Fruit fly (Drosophila melanogaster): ENCODE measurements around the gene CG11279.

CG11279 gene

DNA sequence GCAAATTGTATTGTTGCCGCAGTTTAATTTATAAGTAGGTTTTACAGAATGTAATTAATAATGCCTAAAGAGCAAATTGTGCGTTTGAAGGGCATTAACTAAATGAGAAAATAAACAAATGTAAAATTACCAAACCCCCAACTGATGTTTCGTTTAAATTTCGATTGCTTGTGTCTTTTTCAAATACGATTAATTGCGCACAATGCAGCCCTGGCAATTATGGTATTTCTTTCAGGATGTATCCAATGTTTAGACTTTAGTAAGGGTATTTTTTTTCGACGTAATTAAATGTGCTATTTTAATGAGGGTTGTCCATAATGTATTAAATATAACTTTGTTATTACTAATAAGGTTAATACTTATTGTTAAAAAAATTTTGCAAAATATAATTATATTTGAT lies 5.9 kb upstream of the CG11279 start:
- TF ChIP-seq CG10631 (GFP tag; optimal IDR thresholded peaks at IDR 0.05) (no peak), pdm3 (GFP tag; optimal IDR thresholded peaks at IDR 0.05) (no peak), vri (GFP tag; optimal IDR thresholded peaks at IDR 0.05) (no peak), Smox (GFP tag; optimal IDR thresholded peaks at IDR 0.05) (no peak), CG8632 (GFP tag; optimal IDR thresholded peaks at IDR 0.05) (no peak), acj6 (GFP tag; optimal IDR thresholded peaks at IDR 0.05) (no peak), CG11762 (GFP tag; optimal IDR thresholded peaks at IDR 0.05; ENCODE audit: insufficient read depth) (no peak), CG8319 (GFP tag; optimal IDR thresholded peaks at IDR 0.05) (no peak), fd59A (GFP tag; optimal IDR thresholded peaks at IDR 0.05) (no peak), Sox14 (GFP tag; optimal IDR thresholded peaks at IDR 0.05) (no peak), CG31627 (GFP tag; optimal IDR thresholded peaks at IDR 0.05) (no peak), CG7368 (GFP tag; optimal IDR thresholded peaks at IDR 0.05) (no peak), eg (GFP tag; IDR thresholded peaks at IDR 0.05) (no peak), CG6276 (GFP tag; optimal IDR thresholded peaks at IDR 0.05) (no peak), ss (GFP tag; optimal IDR thresholded peaks at IDR 0.05) (no peak), Blimp-1 (GFP tag; optimal IDR thresholded peaks at IDR 0.05) (no peak), lz (GFP tag; optimal IDR thresholded peaks at IDR 0.05) (no peak)

DNA sequence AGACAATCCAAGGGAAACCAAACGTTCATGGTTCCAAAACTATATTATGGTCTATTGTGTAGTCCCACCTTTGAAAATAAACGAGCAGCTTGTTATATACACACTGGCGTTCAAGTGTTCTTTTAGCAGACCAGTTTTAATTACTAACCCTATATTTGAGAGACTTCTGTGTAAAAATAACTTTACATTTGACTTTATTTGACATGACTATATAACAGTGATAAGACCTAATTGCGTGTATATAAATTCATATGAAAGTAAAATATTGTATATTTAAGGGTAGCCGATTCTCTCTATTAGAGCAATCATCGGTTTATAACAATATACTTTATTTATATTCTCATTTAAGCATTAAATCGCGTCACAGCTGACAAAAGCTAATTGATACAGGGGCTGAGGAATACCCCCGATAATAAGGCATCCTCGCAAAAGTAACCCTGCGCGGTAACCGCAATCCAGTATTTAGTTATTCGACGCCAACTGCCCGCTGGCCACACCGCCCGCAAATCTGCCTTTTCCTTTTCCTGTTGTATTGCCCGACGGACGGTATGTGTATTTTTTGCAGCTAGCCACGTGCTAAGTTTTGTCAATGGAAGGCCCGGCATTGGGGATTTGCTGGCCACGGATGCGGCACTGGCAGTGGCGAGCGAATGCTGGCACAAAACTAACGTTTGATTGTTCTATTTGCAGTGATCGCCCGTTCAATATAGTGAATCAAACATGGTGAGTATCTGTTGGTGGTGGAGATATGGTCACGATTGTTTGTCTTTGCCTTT lies 5.3 kb upstream of the CG11279 start, which contains the start of gene RpS4:
TSS of gene RpS4 (plus strand) at position 465 of the 776 bp plus-strand sequence.
- peak; percentile 36; the same call in 1 of the 2 replicates for TF ChIP-seq CG11294 (GFP tag; IDR thresholded peaks at IDR 0.05)
- peak; percentile 68 for TF ChIP-seq CG11902 (GFP tag; optimal IDR thresholded peaks at IDR 0.05)
- TF ChIP-seq CG34406 (GFP tag; optimal IDR thresholded peaks at IDR 0.05) = peak; percentile 82
- TF ChIP-seq svp (GFP tag) = peak; percentile 84
- TF ChIP-seq CG6792 (GFP tag; optimal IDR thresholded peaks at IDR 0.05) = peak; percentile 71
- peak; percentile 85 for TF ChIP-seq CG7368 (GFP tag; optimal IDR thresholded peaks at IDR 0.05)
- peak; percentile 86 for TF ChIP-seq Eip75B (GFP tag; optimal IDR thresholded peaks at IDR 0.05)
- TF ChIP-seq fd59A (GFP tag; optimal IDR thresholded peaks at IDR 0.05) = peak; percentile 69
- no peak for TF ChIP-seq Sox15 (GFP tag; optimal IDR thresholded peaks at IDR 0.05)
- peak; percentile 88 for TF ChIP-seq Sox102F (GFP tag; optimal IDR thresholded peaks at IDR 0.05)
- TF ChIP-seq CG8119 (GFP tag; IDR thresholded peaks at IDR 0.05) = peak; percentile 50; the same call in 2 of the 3 replicates
- TF ChIP-seq CG8632 (GFP tag; optimal IDR thresholded peaks at IDR 0.05) = peak; percentile 74
- peak; percentile 73 for TF ChIP-seq CG11762 (GFP tag; optimal IDR thresholded peaks at IDR 0.05; ENCODE audit: insufficient read depth)
- peak; percentile 91 for TF ChIP-seq CG16779 (tag; optimal IDR thresholded peaks at IDR 0.05)
- TF ChIP-seq CG8319 (GFP tag; optimal IDR thresholded peaks at IDR 0.05) = peak; percentile 64
- peak; percentile 96 for TF ChIP-seq Eip78C (GFP tag)
- no peak for TF ChIP-seq Hr4 (GFP tag; optimal IDR thresholded peaks at IDR 0.05)
- TF ChIP-seq topi (GFP tag; optimal IDR thresholded peaks at IDR 0.05) = peak; percentile 82
- TF ChIP-seq CG31627 (GFP tag; optimal IDR thresholded peaks at IDR 0.05) = peak; percentile 83
- peak; percentile 84 for TF ChIP-seq cyc (GFP tag; optimal IDR thresholded peaks at IDR 0.05)
- TF ChIP-seq Eip93F (GFP tag; optimal IDR thresholded peaks at IDR 0.05) = no peak
- peak in 1 of 2 experiments; percentile 92 for TF ChIP-seq salr (GFP tag; optimal IDR thresholded peaks at IDR 0.05)
- TF ChIP-seq CG9139 (GFP tag; optimal IDR thresholded peaks at IDR 0.05) = peak; percentile 93
- TF ChIP-seq vri (GFP tag; optimal IDR thresholded peaks at IDR 0.05) = peak; percentile 86
- peak; percentile 94 for TF ChIP-seq CG3919 (GFP tag; optimal IDR thresholded peaks at IDR 0.05)
- peak; percentile 65 for TF ChIP-seq acj6 (GFP tag; optimal IDR thresholded peaks at IDR 0.05)
- TF ChIP-seq Sox14 (GFP tag; optimal IDR thresholded peaks at IDR 0.05) = peak; percentile 60
- TF ChIP-seq Met (GFP tag; optimal IDR thresholded peaks at IDR 0.05) = peak; percentile 86
- peak; percentile 79 for TF ChIP-seq Blimp-1 (GFP tag; optimal IDR thresholded peaks at IDR 0.05)
- TF ChIP-seq Hr38 (GFP tag; optimal IDR thresholded peaks at IDR 0.05) = no peak
- peak; percentile 76 for TF ChIP-seq OdsH (GFP tag; optimal IDR thresholded peaks at IDR 0.05)
- TF ChIP-seq Ets21C (GFP tag; optimal IDR thresholded peaks at IDR 0.05) = peak; percentile 64
- TF ChIP-seq Hr39 (GFP tag; optimal IDR thresholded peaks at IDR 0.05) = peak; percentile 79
- no peak for TF ChIP-seq Lpt (GFP tag; optimal IDR thresholded peaks at IDR 0.05)
- TF ChIP-seq lz (GFP tag; optimal IDR thresholded peaks at IDR 0.05) = peak; percentile 89
- TF ChIP-seq CG6163 (GFP tag; IDR thresholded peaks at IDR 0.05) = peak; percentile 90
- peak; percentile 59 for TF ChIP-seq Ets96B (tag; optimal IDR thresholded peaks at IDR 0.05)
- TF ChIP-seq CG1621 (tag; optimal IDR thresholded peaks at IDR 0.05) = peak; percentile 88
- TF ChIP-seq CG3032 (tag; optimal IDR thresholded peaks at IDR 0.05) = peak; percentile 69
- TF ChIP-seq fd85E (GFP tag; optimal IDR thresholded peaks at IDR 0.05) = peak; percentile 89
- peak; percentile 65 for TF ChIP-seq CG15336 (GFP tag; IDR thresholded peaks at IDR 0.05)
- TF ChIP-seq Gug (GFP tag; IDR thresholded peaks at IDR 0.05) = peak; percentile 30; the same call in 1 of the 2 replicates
